Worm (Caenorhabditis elegans): ENCODE results near the gene T06C12.11.

DNA sequence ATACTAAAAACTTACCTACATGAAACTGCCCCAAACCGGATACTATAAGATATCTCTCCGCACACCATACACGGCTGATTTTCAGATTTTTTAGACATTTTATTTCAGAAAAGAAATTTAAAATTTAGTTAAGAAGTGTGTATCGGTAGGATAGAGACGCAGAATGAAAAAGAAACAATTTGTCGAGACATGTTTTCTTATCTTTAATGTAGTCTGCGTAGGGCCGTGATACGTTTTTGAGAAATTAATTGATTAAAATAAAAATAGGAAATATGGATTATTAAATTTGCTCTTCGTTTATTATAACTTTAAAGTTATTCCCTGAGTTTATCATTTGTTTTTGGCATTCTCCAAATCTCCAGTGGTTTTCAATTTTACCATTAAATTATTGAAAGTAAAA lies 31.5 kb downstream of the T06C12.11 start, which contains the start of gene nhr-108:
- TF ChIP-seq pha-4 (tag; optimal IDR thresholded peaks at IDR 0.05) (no peak), somi-1 (GFP tag; optimal IDR thresholded peaks at IDR 0.05) (no peak), cebp-1 (GFP tag; IDR thresholded peaks at IDR 0.05) (no peak), cebp-1 (tag; optimal IDR thresholded peaks at IDR 0.05) (no peak)
